Fruit fly (Drosophila melanogaster) whole organism, embryonic: ENCODE results near the gene GlyRS.

Source experiments
- ATbp ChIP-seq: fragments of 200-800 bp; sonication (Bioruptor generic); optimal IDR thresholded peaks from 2 replicates; lab custom pipeline; 2017; ENCODE audit warnings: missing biosample characterization, mild to moderate bottlenecking, missing genetic modification characterization, missing genetic modification reagents
- Asciz ChIP-seq: fragments of 200-800 bp; sonication (Bioruptor generic); optimal IDR thresholded peaks from 2 replicates; lab custom pipeline; 2017; ENCODE audit warnings: missing biosample characterization, mild to moderate bottlenecking, missing genetic modification characterization, missing genetic modification reagents
- Atf-2 ChIP-seq: fragments of 200-800 bp; sonication (Bioruptor generic); optimal IDR thresholded peaks from 2 replicates; lab custom pipeline; 2016; ENCODE audit warnings: missing biosample characterization, missing genetic modification characterization
- CG10267 ChIP-seq: fragments of 200-800 bp; sonication (Bioruptor generic); optimal IDR thresholded peaks from 2 replicates; lab custom pipeline; 2018; ENCODE audit warnings: missing biosample characterization, mild to moderate bottlenecking, missing genetic modification characterization, moderate library complexity
- CG10959 ChIP-seq: fragments of 200-800 bp; sonication (Bioruptor generic); IDR thresholded peaks from 2 replicates; pipeline ENCODE4 v1.3.6; 2022; ENCODE audit warnings: missing biosample characterization, missing genetic modification characterization
- CG12071 ChIP-seq: fragments of 200-800 bp; sonication (Bioruptor generic); optimal IDR thresholded peaks from 3 replicates; lab custom pipeline; 2018; ENCODE audit warnings: missing biosample characterization, mild to moderate bottlenecking, missing genetic modification characterization
- CG1233 ChIP-seq: fragments of 200-800 bp; sonication (Bioruptor generic); optimal IDR thresholded peaks from 4 replicates; lab custom pipeline; 2018; ENCODE audit warnings: missing biosample characterization, mild to moderate bottlenecking, missing genetic modification characterization
- CG13894 ChIP-seq: fragments of 200-800 bp; sonication (Bioruptor generic); optimal IDR thresholded peaks from 3 replicates; lab custom pipeline; 2018; ENCODE audit warnings: missing biosample characterization, mild to moderate bottlenecking, missing genetic modification characterization, moderate library complexity
- CG14050 ChIP-seq: fragments of 200-800 bp; sonication (Bioruptor generic); IDR thresholded peaks from 3 replicates; pipeline ENCODE4 v1.3.6; 2022; ENCODE audit warnings: missing biosample characterization, missing genetic modification characterization
- CG14860 ChIP-seq: fragments of 200-800 bp; sonication (Bioruptor generic); IDR thresholded peaks from 3 replicates; pipeline ENCODE4 v1.3.6; 2022; ENCODE audit warnings: missing biosample characterization, missing genetic modification characterization; ENCODE audit not compliant: partially characterized antibody
- CG1529 ChIP-seq: fragments of 200-800 bp; sonication (Bioruptor generic); optimal IDR thresholded peaks from 3 replicates; lab custom pipeline; 2018; ENCODE audit warnings: missing biosample characterization, missing genetic modification characterization
- CG15601 ChIP-seq: fragments of 200-800 bp; sonication (Bioruptor generic); optimal IDR thresholded peaks from 3 replicates; lab custom pipeline; 2019; ENCODE audit warnings: missing biosample characterization, mild to moderate bottlenecking, missing genetic modification characterization, moderate library complexity
- CG16815 ChIP-seq: fragments of 200-800 bp; sonication (Bioruptor generic); optimal IDR thresholded peaks from 3 replicates; lab custom pipeline; 2017; ENCODE audit warnings: missing biosample characterization, mild to moderate bottlenecking, missing genetic modification characterization
- CG1792 ChIP-seq: fragments of 200-800 bp; sonication (Bioruptor generic); optimal IDR thresholded peaks from 2 replicates; lab custom pipeline; 2016; ENCODE audit warnings: missing biosample characterization, missing genetic modification characterization
- CG18619 ChIP-seq: fragments of 200-800 bp; sonication (Bioruptor generic); optimal IDR thresholded peaks from 3 replicates; lab custom pipeline; 2017; ENCODE audit warnings: missing biosample characterization, mild to moderate bottlenecking, missing genetic modification characterization
- CG2202 ChIP-seq: fragments of 200-800 bp; sonication (Bioruptor generic); optimal IDR thresholded peaks from 2 replicates; lab custom pipeline; 2018; ENCODE audit warnings: missing biosample characterization, mild to moderate bottlenecking, missing genetic modification characterization
- CG2875 ChIP-seq: fragments of 200-800 bp; sonication (Bioruptor generic); optimal IDR thresholded peaks from 2 replicates; lab custom pipeline; 2017; ENCODE audit warnings: missing biosample characterization, mild to moderate bottlenecking, missing genetic modification characterization, missing genetic modification reagents
- CG2889 ChIP-seq: fragments of 200-800 bp; sonication (Bioruptor generic); IDR thresholded peaks from 3 replicates; pipeline ENCODE4 v1.3.6; 2022; ENCODE audit warnings: missing biosample characterization, missing genetic modification characterization
- CG4820 ChIP-seq: fragments of 200-800 bp; sonication (Bioruptor generic); optimal IDR thresholded peaks from 3 replicates; lab custom pipeline; 2016; ENCODE audit warnings: missing biosample characterization, missing genetic modification characterization
- CG6175 ChIP-seq: fragments of 200-800 bp; sonication (Bioruptor generic); IDR thresholded peaks from 3 replicates; pipeline ENCODE4 v1.3.6; 2022; ENCODE audit warnings: missing biosample characterization, missing genetic modification characterization
- CG6654 ChIP-seq: fragments of 200-800 bp; sonication (Bioruptor generic); optimal IDR thresholded peaks from 2 replicates; lab custom pipeline; 2017; ENCODE audit warnings: missing biosample characterization, mild to moderate bottlenecking, missing genetic modification characterization
- CG7556 ChIP-seq: fragments of 200-800 bp; sonication (Bioruptor generic); optimal IDR thresholded peaks from 2 replicates; lab custom pipeline; 2017; ENCODE audit warnings: missing biosample characterization, mild to moderate bottlenecking, missing genetic modification characterization
- CG8281 ChIP-seq: fragments of 200-800 bp; sonication (Bioruptor generic); optimal IDR thresholded peaks from 2 replicates; lab custom pipeline; 2018; ENCODE audit warnings: missing biosample characterization, mild to moderate bottlenecking, missing genetic modification characterization, moderate library complexity
- CG9437 ChIP-seq: fragments of 200-800 bp; sonication (Bioruptor generic); optimal IDR thresholded peaks from 2 replicates; lab custom pipeline; 2018; ENCODE audit warnings: missing biosample characterization, mild to moderate bottlenecking, missing genetic modification characterization
- CoRest ChIP-seq: fragments of 200-800 bp; sonication (Bioruptor generic); optimal IDR thresholded peaks from 3 replicates; lab custom pipeline; 2018; ENCODE audit warnings: missing biosample characterization, mild to moderate bottlenecking, missing genetic modification characterization, moderate library complexity
- Meics ChIP-seq: fragments of 200-800 bp; sonication (Bioruptor generic); optimal IDR thresholded peaks from 2 replicates; lab custom pipeline; 2017; ENCODE audit warnings: missing biosample characterization, mild to moderate bottlenecking, missing genetic modification characterization
- Pdp1 ChIP-seq, 2 experiments: fragments of 200-800 bp; sonication (Bioruptor generic); optimal IDR thresholded peaks; 3 replicates each; lab custom pipeline; 2016; ENCODE audit warnings: missing biosample characterization in 2 of 2, missing genetic modification characterization in 2 of 2, mild to moderate bottlenecking in 1 of 2, moderate library complexity in 1 of 2
- ab ChIP-seq: fragments of 200-800 bp; sonication (Bioruptor generic); optimal IDR thresholded peaks from 2 replicates; lab custom pipeline; 2016; ENCODE audit warnings: missing biosample characterization, missing genetic modification characterization
- cg ChIP-seq: fragments of 200-800 bp; sonication (Bioruptor generic); optimal IDR thresholded peaks from 3 replicates; lab custom pipeline; 2019; ENCODE audit warnings: missing biosample characterization, mild to moderate bottlenecking, missing genetic modification characterization, moderate library complexity
- ci ChIP-seq: fragments of 200-800 bp; sonication (Bioruptor generic); IDR thresholded peaks from 3 replicates; pipeline ENCODE4 v1.3.6; 2022; ENCODE audit warnings: missing biosample characterization, missing genetic modification characterization
- croc ChIP-seq: fragments of 200-800 bp; sonication (Bioruptor generic); conservative IDR thresholded peaks from 3 replicates; pipeline ENCODE4 v1.3.6; 2022; ENCODE audit warnings: missing biosample characterization, missing genetic modification characterization
- crol ChIP-seq: fragments of 200-800 bp; sonication (Bioruptor generic); IDR thresholded peaks from 2 replicates; pipeline ENCODE4 v1.3.6; 2022; ENCODE audit warnings: missing biosample characterization, missing genetic modification characterization
- dimm ChIP-seq: fragments of 200-800 bp; sonication (Bioruptor generic); IDR thresholded peaks from 2 replicates; pipeline ENCODE4 v1.3.6; 2022; ENCODE audit warnings: missing biosample characterization, missing genetic modification characterization
- dpn ChIP-seq, 2 experiments: fragments of 200-800 bp; sonication (Bioruptor generic); optimal IDR thresholded peaks; 3 replicates each; lab custom pipeline; 2016; ENCODE audit warnings: missing biosample characterization in 2 of 2, missing genetic modification characterization in 2 of 2
- fd96Cb ChIP-seq: fragments of 200-800 bp; sonication (Bioruptor generic); optimal IDR thresholded peaks from 2 replicates; lab custom pipeline; 2018; ENCODE audit warnings: missing biosample characterization, mild to moderate bottlenecking, missing genetic modification characterization, moderate library complexity
- grau ChIP-seq: fragments of 200-800 bp; optimal IDR thresholded peaks from 3 replicates; lab custom pipeline; 2019; ENCODE audit warnings: missing biosample characterization, mild to moderate bottlenecking, missing genetic modification characterization, moderate library complexity
- gsb-n ChIP-seq: fragments of 200-800 bp; sonication (Bioruptor generic); optimal IDR thresholded peaks from 3 replicates; lab custom pipeline; 2018; ENCODE audit warnings: missing biosample characterization, mild to moderate bottlenecking, missing genetic modification characterization
- h ChIP-seq: fragments of >200 bp; optimal IDR thresholded peaks from 2 replicates; lab custom pipeline; 2017
- lbe ChIP-seq: fragments of 200-800 bp; sonication (Bioruptor generic); optimal IDR thresholded peaks from 2 replicates; lab custom pipeline; 2016; ENCODE audit warnings: missing biosample characterization, mild to moderate bottlenecking, missing genetic modification characterization
- phol ChIP-seq: fragments of 200-800 bp; sonication (Bioruptor generic); optimal IDR thresholded peaks from 3 replicates; lab custom pipeline; 2018; ENCODE audit warnings: missing biosample characterization, mild to moderate bottlenecking, missing genetic modification characterization, moderate library complexity
- sens-2 ChIP-seq: fragments of 200-800 bp; sonication (Bioruptor generic); IDR thresholded peaks from 2 replicates; pipeline ENCODE4 v1.3.6; 2022; ENCODE audit warnings: missing biosample characterization, missing genetic modification characterization
- sob ChIP-seq: fragments of 200-800 bp; sonication (Bioruptor generic); IDR thresholded peaks from 2 replicates; pipeline ENCODE4 v1.3.6; 2022; ENCODE audit warnings: missing biosample characterization, missing genetic modification characterization
- tap ChIP-seq: fragments of 200-800 bp; optimal IDR thresholded peaks from 3 replicates; lab custom pipeline; 2019; ENCODE audit warnings: missing biosample characterization, mild to moderate bottlenecking, missing genetic modification characterization, moderate library complexity
- toy ChIP-seq: fragments of 200-800 bp; sonication (Bioruptor generic); IDR thresholded peaks from 2 replicates; pipeline ENCODE4 v1.3.6; 2022; ENCODE audit warnings: missing biosample characterization, missing genetic modification characterization
- zfh1 ChIP-seq: fragments of 200-800 bp; sonication (Bioruptor generic); IDR thresholded peaks from 3 replicates; pipeline ENCODE4 v1.3.6; 2022; ENCODE audit warnings: missing biosample characterization, missing genetic modification characterization

The GlyRS gene

DNA sequence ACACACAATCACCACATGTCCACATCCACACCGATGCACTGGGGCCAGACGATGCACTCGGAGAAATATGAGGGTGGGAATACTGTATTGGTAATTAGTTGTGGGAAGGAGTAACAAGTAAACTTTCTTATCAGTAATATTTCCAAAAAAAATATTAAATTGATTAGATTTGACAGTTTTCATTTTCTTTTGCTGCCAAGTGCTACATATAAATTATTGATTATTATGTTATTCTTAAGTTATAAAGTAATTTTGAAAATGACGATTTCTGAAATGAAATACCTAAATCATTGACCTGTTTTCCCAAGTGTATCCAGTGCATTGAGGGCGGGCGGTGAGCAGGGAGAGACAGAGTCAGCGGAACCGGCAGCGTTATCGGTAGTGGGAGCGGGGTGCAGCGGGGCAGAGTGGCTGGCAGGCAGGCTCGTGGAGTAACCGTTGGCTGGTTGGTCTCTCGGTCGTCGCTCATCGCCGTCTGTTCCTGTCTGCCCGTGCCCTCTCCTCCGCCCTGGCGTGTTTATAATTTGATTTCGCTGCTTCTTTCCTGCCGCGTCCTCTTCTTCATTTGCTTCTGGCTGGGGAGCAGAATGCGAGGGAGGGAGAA lies 12.9 kb downstream of the GlyRS start (continued):
- TF ChIP-seq phol (tag; lab: Kevin White, UChicago) (peak; percentile 65), fd96Cb (peak; percentile 65), gsb-n (peak; percentile 65), ATbp (peak; percentile 40), CG9437 (GFP tag; lab: Kevin White, UChicago) (peak; percentile 52), CG16815 (GFP tag; lab: Kevin White, UChicago) (peak; percentile 59), CG10267 (tag; lab: Kevin White, UChicago) (peak; percentile 58), CG2889 (GFP tag; lab: Robert Waterston, UW) (no peak), CG10959 (GFP tag; lab: Robert Waterston, UW) (0 out of 2 replicates have a peak, but pooled peaks have one; percentile 7), Meics (peak; percentile 35), CG8281 (tag; lab: Kevin White, UChicago) (no peak), toy (GFP tag; lab: Robert Waterston, UW) (no peak), ab (GFP tag; lab: Kevin White, UChicago) (no peak), Atf-2 (no peak), CG1792 (GFP tag; lab: Kevin White, UChicago) (no peak), sens-2 (GFP tag; lab: Robert Waterston, UW) (no peak), sob (GFP tag; lab: Robert Waterston, UW) (no peak), CG14860 (GFP tag; lab: Robert Waterston, UW) (no peak), CoRest (peak; percentile 60), dpn (GFP tag; optimal IDR thresholded peaks at IDR 0.05; lab: Kevin White, UChicago) (peak in 1 of 2 experiments; percentile 9), grau (tag; lab: Kevin White, UChicago) (peak; percentile 49), crol (GFP tag; lab: Robert Waterston, UW) (peak; percentile 84), CG12071 (GFP tag; lab: Kevin White, UChicago) (no peak), CG13894 (no peak), zfh1 (GFP tag; lab: Robert Waterston, UW) (no peak), tap (tag; lab: Kevin White, UChicago) (peak; percentile 32), CG18619 (peak; percentile 20), Asciz (peak; percentile 52), CG1233 (GFP tag; lab: Kevin White, UChicago) (peak; percentile 24), CG1529 (GFP tag; lab: Kevin White, UChicago) (peak; percentile 58), CG4820 (GFP tag; lab: Kevin White, UChicago) (peak; percentile 18), ci (peak; percentile 36; the same call in 1 of the 3 replicates), croc (GFP tag; lab: Robert Waterston, UW) (peak; percentile 30; the same call in 1 of the 3 replicates), lbe (GFP tag; lab: Kevin White, UChicago) (peak; percentile 86), CG7556 (GFP tag; lab: Kevin White, UChicago) (peak; percentile 83), CG14050 (GFP tag; lab: Robert Waterston, UW) (no peak), CG2202 (peak; percentile 30), dimm (GFP tag; lab: Robert Waterston, UW) (0 out of 2 replicates have a peak, but pooled peaks have one; percentile 24), CG6175 (GFP tag; lab: Robert Waterston, UW) (no peak), CG6654 (peak; percentile 40), h (lab: Kevin White, UChicago) (no peak), CG15601 (peak; percentile 64), cg (peak; percentile 37), CG2875 (GFP tag; lab: Kevin White, UChicago) (peak; percentile 50), Pdp1 (GFP tag; optimal IDR thresholded peaks at IDR 0.05; lab: Kevin White, UChicago) (peak in 1 of 2 experiments; percentile 41)
